Worm (Caenorhabditis elegans) whole organism, early embryonic: ENCODE measurements around the gene aex-4.

Source experiments
- B0310.2 ChIP-seq: sonication (generic microtip); optimal IDR thresholded peaks from 2 replicates; lab custom pipeline; 2016; ENCODE audit warnings: mild to moderate bottlenecking, missing genetic modification characterization, missing compliant biosample characterization
- aly-1 ChIP-seq: sonication (generic microtip); optimal IDR thresholded peaks from 2 replicates; lab custom pipeline; 2016; ENCODE audit warnings: missing genetic modification characterization, missing compliant biosample characterization
- ama-1 ChIP-seq: fragments of 150-350 bp; optimal IDR thresholded peaks from 2 replicates; lab custom pipeline; 2014
- hmg-4 ChIP-seq: fragments of 200-800 bp; sonication (Bioruptor generic); optimal IDR thresholded peaks from 2 replicates; lab custom pipeline; 2018; ENCODE audit warnings: mild to moderate bottlenecking, missing genetic modification characterization, missing compliant biosample characterization
- sea-1 ChIP-seq: fragments of 200-800 bp; sonication (Bioruptor generic); conservative IDR thresholded peaks from 2 replicates; pipeline ENCODE4 v1.3.6; 2022; ENCODE audit warnings: missing genetic modification characterization, missing compliant biosample characterization
- tra-4 ChIP-seq: sonication (generic microtip); optimal IDR thresholded peaks from 2 replicates; lab custom pipeline; 2017; ENCODE audit warnings: missing genetic modification characterization, missing compliant biosample characterization

- TF ChIP-seq hmg-4 (GFP tag; lab: Kevin White, UChicago) (no peak), sea-1 (GFP tag; lab: Robert Waterston, UW) (no peak), ama-1 (lab: Kevin White, UChicago) (no peak), B0310.2 (tag; lab: Kevin White, UChicago) (no peak), aly-1 (tag; lab: Kevin White, UChicago) (no peak), tra-4 (no peak)
Measured at ce11 chrX:3759345-3759744, 30.3 kb downstream of the aex-4 start, which contains the start of gene T14G12.6.
